Fruit fly (Drosophila melanogaster) whole organism, embryonic: ENCODE results near the gene Dh44.

ENCODE experiments used
- Atf-2 ChIP-seq: fragments of 200-800 bp; sonication (Bioruptor generic); optimal IDR thresholded peaks from 2 replicates; lab custom pipeline; 2016; ENCODE audit warnings: missing biosample characterization, missing genetic modification characterization
- Nf-YC ChIP-seq: fragments of 200-800 bp; optimal IDR thresholded peaks from 3 replicates; lab custom pipeline; 2019; ENCODE audit warnings: missing biosample characterization, mild to moderate bottlenecking, missing genetic modification characterization, moderate library complexity

DNA sequence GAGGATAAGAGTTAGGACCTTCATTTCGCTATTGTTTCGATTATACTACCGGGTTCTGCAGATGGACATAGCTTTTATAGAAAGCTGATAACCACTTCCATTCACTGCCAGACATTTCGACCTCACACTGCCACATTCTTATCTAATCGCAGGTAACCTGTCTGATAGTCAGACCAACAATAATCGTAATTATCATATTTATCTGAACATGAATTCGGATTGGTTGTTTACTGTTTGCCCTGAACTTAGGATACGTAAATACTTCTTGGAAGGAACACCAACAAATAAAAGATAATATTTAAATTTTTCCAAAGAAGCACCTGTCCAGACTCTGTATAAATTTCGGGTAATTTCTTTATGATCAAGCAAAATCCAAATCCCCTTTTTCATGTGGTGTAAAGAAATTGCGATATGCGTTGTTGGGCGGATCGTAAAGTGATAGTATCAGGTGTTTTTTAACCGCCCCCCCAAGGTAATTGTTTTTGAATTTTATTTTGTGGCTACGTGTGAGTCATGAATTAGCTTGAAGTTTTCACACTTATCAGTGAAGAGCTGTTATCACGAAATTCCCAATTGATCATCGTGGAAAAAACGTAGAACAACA is 8.2 kb downstream of the Dh44 start, which contains the start of gene Fst:
- TF ChIP-seq Atf-2 (GFP tag; lab: Kevin White, UChicago) = no peak
- TF ChIP-seq Nf-YC = peak; percentile 78
